Fruit fly (Drosophila melanogaster): ENCODE data around the gene Tcs4.
A peak's percentile ranks its signal among the peaks of the same experiment; 100 is the strongest.

Tcs4 gene

dm6 chrX:19737872-19738271 is 36.3 kb upstream of the Tcs4 start:
- TF ChIP-seq fd96Ca (GFP tag; IDR thresholded peaks at IDR 0.05) (no peak), Pif1B (GFP tag; optimal IDR thresholded peaks at IDR 0.05) (no peak), CG34367 (tag; optimal IDR thresholded peaks at IDR 0.05) (no peak), CG17806 (tag; optimal IDR thresholded peaks at IDR 0.05) (no peak), CG32121 (GFP tag; IDR thresholded peaks at IDR 0.05) (no peak), CG8301 (tag; optimal IDR thresholded peaks at IDR 0.05) (no peak), CG10348 (GFP tag; IDR thresholded peaks at IDR 0.05) (no peak), rn (GFP tag; IDR thresholded peaks at IDR 0.05) (no peak), CG13204 (GFP tag; optimal IDR thresholded peaks at IDR 0.05) (no peak)

dm6 chrX:19735270-19735669 is 33.7 kb upstream of the Tcs4 start, which contains the start of gene CG14234:
Gene CG14234 (plus strand): TSS chrX:19735570.
- TF ChIP-seq Pif1B (GFP tag; optimal IDR thresholded peaks at IDR 0.05) = no peak
- TF ChIP-seq CG9948 (tag; optimal IDR thresholded peaks at IDR 0.05) = no peak
- no peak for TF ChIP-seq CG34367 (tag; optimal IDR thresholded peaks at IDR 0.05)
- no peak for TF ChIP-seq CG13204 (GFP tag; optimal IDR thresholded peaks at IDR 0.05)
- no peak for TF ChIP-seq gl (tag; optimal IDR thresholded peaks at IDR 0.05)
- TF ChIP-seq CG17806 (tag; optimal IDR thresholded peaks at IDR 0.05) = no peak

dm6 chrX:19730844-19731243 is 29.3 kb upstream of the Tcs4 start, which contains the start of gene AP-1-2beta:
Gene AP-1-2beta (plus strand): TSS chrX:19731004.
- TF ChIP-seq CG9948 (tag; optimal IDR thresholded peaks at IDR 0.05) (no peak), D1 (tag; optimal IDR thresholded peaks at IDR 0.05) (no peak), CG13204 (GFP tag; optimal IDR thresholded peaks at IDR 0.05) (no peak), Ets98B (GFP tag; IDR thresholded peaks at IDR 0.05) (no peak), CG4496 (GFP tag; IDR thresholded peaks at IDR 0.05) (no peak), CG8301 (tag; optimal IDR thresholded peaks at IDR 0.05) (no peak), CG12605 (GFP tag; IDR thresholded peaks at IDR 0.05) (no peak), Pif1A (GFP tag; optimal IDR thresholded peaks at IDR 0.05) (no peak), CG34367 (tag; optimal IDR thresholded peaks at IDR 0.05) (no peak), CG14655 (GFP tag; optimal IDR thresholded peaks at IDR 0.05) (no peak), Pif1B (GFP tag; optimal IDR thresholded peaks at IDR 0.05) (no peak), CG32121 (GFP tag; IDR thresholded peaks at IDR 0.05) (no peak), CG15710 (tag; optimal IDR thresholded peaks at IDR 0.05) (no peak), CG17806 (tag; optimal IDR thresholded peaks at IDR 0.05) (no peak), gl (tag; optimal IDR thresholded peaks at IDR 0.05) (no peak), CG10348 (GFP tag; IDR thresholded peaks at IDR 0.05) (no peak), fd96Ca (GFP tag; IDR thresholded peaks at IDR 0.05) (no peak), EcR (GFP tag; optimal IDR thresholded peaks at IDR 0.05) (no peak), CG8159 (tag; optimal IDR thresholded peaks at IDR 0.05) (no peak)

- TF ChIP-seq CG12605 (GFP tag; IDR thresholded peaks at IDR 0.05) (0 out of 2 replicates have a peak, but pooled peaks have one; percentile 27), Snoo (tag; optimal IDR thresholded peaks at IDR 0.05) (no peak)
Observed at dm6 chrX:19717988-19718973, 16.7 kb upstream of the Tcs4 start, which contains the start of gene CG12531. Gene CG12531 (plus strand): TSS chrX:19718923.

dm6 chrX:19717041-19717440 is 15.5 kb upstream of the Tcs4 start:
- TF ChIP-seq rn (GFP tag; IDR thresholded peaks at IDR 0.05) = no peak
- no peak for TF ChIP-seq CG14655 (GFP tag; optimal IDR thresholded peaks at IDR 0.05)
- no peak for TF ChIP-seq CG17806 (tag; optimal IDR thresholded peaks at IDR 0.05)
- no peak for TF ChIP-seq Pif1A (GFP tag; optimal IDR thresholded peaks at IDR 0.05)

- no peak for TF ChIP-seq fd96Ca (GFP tag; IDR thresholded peaks at IDR 0.05)
- no peak for TF ChIP-seq D1 (tag; optimal IDR thresholded peaks at IDR 0.05)
- TF ChIP-seq Ets98B (GFP tag; IDR thresholded peaks at IDR 0.05) = no peak
- no peak for TF ChIP-seq rn (GFP tag; IDR thresholded peaks at IDR 0.05)
- TF ChIP-seq Pif1B (GFP tag; optimal IDR thresholded peaks at IDR 0.05) = no peak
- no peak for TF ChIP-seq CG9948 (tag; optimal IDR thresholded peaks at IDR 0.05)
- TF ChIP-seq gl (tag; optimal IDR thresholded peaks at IDR 0.05) = no peak
- TF ChIP-seq EcR (GFP tag; optimal IDR thresholded peaks at IDR 0.05) = no peak
- TF ChIP-seq CG8301 (tag; optimal IDR thresholded peaks at IDR 0.05) = no peak
- no peak for TF ChIP-seq CG13204 (GFP tag; optimal IDR thresholded peaks at IDR 0.05)
- no peak for TF ChIP-seq Snoo (tag; optimal IDR thresholded peaks at IDR 0.05)
- no peak for TF ChIP-seq CG34367 (tag; optimal IDR thresholded peaks at IDR 0.05)
- no peak for TF ChIP-seq CG15710 (tag; optimal IDR thresholded peaks at IDR 0.05)
Observed at dm6 chrX:19716325-19716917, 14.9 kb upstream of the Tcs4 start.

Data from whole organism, pupa.